Worm (Caenorhabditis elegans) whole organism, young adult: ENCODE data around the gene F52H2.5.

Experiments used
- B0019.2 ChIP-seq: fragments of 200-800 bp; sonication (Bioruptor generic); conservative IDR thresholded peaks from 2 replicates; pipeline ENCODE4 v1.3.6; 2022; ENCODE audit warnings: missing genetic modification reagents, missing genetic modification characterization, missing compliant biosample characterization
- B0336.3 ChIP-seq: fragments of 200-800 bp; sonication (Bioruptor generic); IDR thresholded peaks from 2 replicates; pipeline ENCODE4 v1.3.6; 2022; ENCODE audit warnings: missing genetic modification characterization, missing compliant biosample characterization
- C17E4.6 ChIP-seq: fragments of 200-800 bp; sonication (Bioruptor generic); IDR thresholded peaks from 2 replicates; pipeline ENCODE4 v1.3.6; 2022; ENCODE audit warnings: missing genetic modification reagents, missing genetic modification characterization, missing compliant biosample characterization
- D2030.7 ChIP-seq: fragments of 200-800 bp; sonication (Bioruptor generic); IDR thresholded peaks from 2 replicates; pipeline ENCODE4 v1.3.6; 2022; ENCODE audit warnings: missing genetic modification reagents, missing genetic modification characterization, missing compliant biosample characterization
- F55B11.4 ChIP-seq: sonication (generic microtip); optimal IDR thresholded peaks from 2 replicates; lab custom pipeline; 2016; ENCODE audit warnings: missing compliant biosample characterization, missing genetic modification characterization, borderline replicate concordance; ENCODE audit not compliant: insufficient read depth
- K12H6.12 ChIP-seq: fragments of 200-800 bp; sonication (Bioruptor generic); optimal IDR thresholded peaks from 2 replicates; lab custom pipeline; 2018; ENCODE audit warnings: mild to moderate bottlenecking, missing genetic modification characterization, missing compliant biosample characterization
- T07F8.4 ChIP-seq: sonication (generic microtip); optimal IDR thresholded peaks from 2 replicates; lab custom pipeline; 2016; ENCODE audit warnings: mild to moderate bottlenecking, missing genetic modification characterization, moderate library complexity, missing compliant biosample characterization
- Y53F4B.3 ChIP-seq: fragments of 200-800 bp; sonication (Bioruptor generic); IDR thresholded peaks from 2 replicates; pipeline ENCODE4 v1.3.6; 2022; ENCODE audit warnings: missing genetic modification reagents, missing genetic modification characterization, missing compliant biosample characterization
- Y56A3A.18 ChIP-seq: fragments of 200-800 bp; sonication (Bioruptor generic); IDR thresholded peaks from 2 replicates; pipeline ENCODE4 v1.3.6; 2022; ENCODE audit warnings: missing genetic modification reagents, missing genetic modification characterization, missing compliant biosample characterization
- attf-3 ChIP-seq: fragments of 200-800 bp; sonication (Bioruptor generic); conservative IDR thresholded peaks from 2 replicates; pipeline ENCODE4 v1.3.6; 2022; ENCODE audit warnings: missing genetic modification reagents, missing genetic modification characterization, missing compliant biosample characterization
- ccch-3 ChIP-seq: fragments of 200-800 bp; sonication (Bioruptor generic); optimal IDR thresholded peaks from 2 replicates; lab custom pipeline; 2018; ENCODE audit warnings: mild to moderate bottlenecking, missing genetic modification characterization, missing compliant biosample characterization
- cebp-1 ChIP-seq, 2 experiments: fragments of 200-800 bp in 1 of 2; sonication (Bioruptor generic) in 1 of 2; sonication (generic microtip) in 1 of 2; IDR thresholded peaks in 1 of 2; optimal IDR thresholded peaks in 1 of 2; 2 replicates each; pipeline versions ENCODE4 v1.3.6 to Lab custom; 2017 to 2022; ENCODE audit warnings: missing compliant biosample characterization in 2 of 2, missing genetic modification characterization in 2 of 2, mild to moderate bottlenecking in 1 of 2, missing genetic modification reagents in 1 of 2, moderate library complexity in 1 of 2
- cebp-2 ChIP-seq: fragments of 200-800 bp; sonication (Bioruptor generic); IDR thresholded peaks from 2 replicates; pipeline ENCODE4 v1.3.6; 2022; ENCODE audit warnings: missing genetic modification characterization, missing compliant biosample characterization
- ceh-100 ChIP-seq: fragments of 200-800 bp; sonication (Bioruptor generic); IDR thresholded peaks from 2 replicates; pipeline ENCODE4 v1.3.6; 2022; ENCODE audit warnings: missing genetic modification reagents, missing genetic modification characterization, missing compliant biosample characterization
- ceh-27 ChIP-seq: fragments of 200-800 bp; sonication (Bioruptor generic); optimal IDR thresholded peaks from 2 replicates; lab custom pipeline; 2018; ENCODE audit warnings: mild to moderate bottlenecking, missing genetic modification characterization, moderate library complexity, missing compliant biosample characterization
- ceh-40 ChIP-seq: fragments of 200-800 bp; sonication (Bioruptor generic); IDR thresholded peaks from 2 replicates; pipeline ENCODE4 v1.3.6; 2022; ENCODE audit warnings: missing genetic modification characterization, missing compliant biosample characterization
- dox-1 ChIP-seq: fragments of 200-800 bp; sonication (Bioruptor generic); IDR thresholded peaks from 2 replicates; pipeline ENCODE4 v1.3.6; 2022; ENCODE audit warnings: missing genetic modification reagents, missing genetic modification characterization, missing compliant biosample characterization
- dpl-1 ChIP-seq: fragments of 150-350 bp; optimal IDR thresholded peaks from 2 replicates; lab custom pipeline; 2014; ENCODE audit warnings: missing biosample characterization, missing genetic modification reagents, missing genetic modification characterization
- efl-1 ChIP-seq: fragments of 150-350 bp; optimal IDR thresholded peaks from 2 replicates; lab custom pipeline; 2014; ENCODE audit warnings: missing biosample characterization, missing genetic modification reagents, missing genetic modification characterization
- egl-18 ChIP-seq: fragments of 200-800 bp; sonication (Bioruptor generic); IDR thresholded peaks from 2 replicates; pipeline ENCODE4 v1.3.6; 2022; ENCODE audit warnings: missing genetic modification reagents, missing genetic modification characterization, missing compliant biosample characterization
- egrh-3 ChIP-seq: fragments of 200-800 bp; sonication (Bioruptor generic); IDR thresholded peaks from 2 replicates; pipeline ENCODE4 v1.3.6; 2022; ENCODE audit warnings: missing genetic modification reagents, missing genetic modification characterization, missing compliant biosample characterization
- hlh-12 ChIP-seq: sonication (generic microtip); optimal IDR thresholded peaks from 2 replicates; lab custom pipeline; 2016; ENCODE audit warnings: missing genetic modification characterization, missing compliant biosample characterization
- hlh-26 ChIP-seq: fragments of 200-800 bp; sonication (Bioruptor generic); conservative IDR thresholded peaks from 2 replicates; pipeline ENCODE4 v1.3.6; 2022; ENCODE audit warnings: missing genetic modification reagents, missing genetic modification characterization, missing compliant biosample characterization
- hmg-1.2 ChIP-seq: fragments of 200-800 bp; sonication (Bioruptor generic); IDR thresholded peaks from 2 replicates; pipeline ENCODE4 v1.3.6; 2022; ENCODE audit warnings: missing genetic modification reagents, missing genetic modification characterization, missing compliant biosample characterization
- let-526 ChIP-seq: fragments of 200-800 bp; sonication (Bioruptor generic); IDR thresholded peaks from 2 replicates; pipeline ENCODE4 v1.3.6; 2022; ENCODE audit warnings: missing genetic modification reagents, missing genetic modification characterization, missing compliant biosample characterization
- lin-26 ChIP-seq: fragments of 200-800 bp; sonication (Bioruptor generic); IDR thresholded peaks from 2 replicates; pipeline ENCODE4 v1.3.6; 2022; ENCODE audit warnings: missing genetic modification reagents, missing genetic modification characterization, missing compliant biosample characterization
- lin-35 ChIP-seq, 3 experiments: fragments of 150-350 bp in 2 of 3; sonication (generic microtip) in 1 of 3; optimal IDR thresholded peaks; 2 replicates each; lab custom pipeline; 2014 to 2018; ENCODE audit warnings: missing biosample characterization in 3 of 3, missing genetic modification characterization in 3 of 3, missing genetic modification reagents in 3 of 3
- lin-54 ChIP-seq: fragments of 200-800 bp; sonication (Bioruptor generic); optimal IDR thresholded peaks from 2 replicates; lab custom pipeline; 2018; ENCODE audit warnings: mild to moderate bottlenecking, missing genetic modification characterization, missing compliant biosample characterization
- lsy-27 ChIP-seq: sonication (generic microtip); optimal IDR thresholded peaks from 2 replicates; lab custom pipeline; 2017; ENCODE audit warnings: missing genetic modification characterization, mild to moderate bottlenecking, missing compliant biosample characterization, antibody characterized with exemption, missing genotype, borderline replicate concordance; ENCODE audit not compliant: insufficient read depth
- madf-3 ChIP-seq: fragments of 200-800 bp; sonication (Bioruptor generic); IDR thresholded peaks from 2 replicates; pipeline ENCODE4 v1.3.6; 2022; ENCODE audit warnings: missing genetic modification reagents, missing genetic modification characterization, missing compliant biosample characterization
- nfya-1 ChIP-seq: sonication (generic microtip); optimal IDR thresholded peaks from 2 replicates; lab custom pipeline; 2017; ENCODE audit warnings: antibody characterized with exemption, missing compliant biosample characterization, missing genetic modification characterization, borderline replicate concordance; ENCODE audit not compliant: insufficient read depth
- nfya-2 ChIP-seq: fragments of 200-800 bp; sonication (Bioruptor generic); IDR thresholded peaks from 2 replicates; pipeline ENCODE4 v1.3.6; 2022; ENCODE audit warnings: missing genetic modification reagents, missing genetic modification characterization, missing compliant biosample characterization
- nhr-120 ChIP-seq: fragments of 200-800 bp; sonication (Bioruptor generic); IDR thresholded peaks from 2 replicates; pipeline ENCODE4 v1.3.6; 2022; ENCODE audit warnings: missing genetic modification characterization, missing compliant biosample characterization
- nhr-90 ChIP-seq: sonication (generic microtip); optimal IDR thresholded peaks from 2 replicates; lab custom pipeline; 2016; ENCODE audit warnings: missing genotype, mild to moderate bottlenecking, missing genetic modification characterization, missing compliant biosample characterization
- rec-8 ChIP-seq, 2 experiments: sonication (generic microtip); optimal IDR thresholded peaks; 2 replicates each; lab custom pipeline; 2016; ENCODE audit warnings: mild to moderate bottlenecking in 2 of 2, missing genetic modification characterization in 2 of 2, missing genetic modification reagents in 2 of 2, missing genotype in 2 of 2, missing biosample characterization in 1 of 2, missing compliant biosample characterization in 1 of 2, moderate library complexity in 1 of 2
- snpc-3.4 ChIP-seq: sonication (generic microtip); optimal IDR thresholded peaks from 2 replicates; lab custom pipeline; 2017; ENCODE audit warnings: missing genetic modification characterization, mild to moderate bottlenecking, missing compliant biosample characterization, antibody characterized with exemption, moderate library complexity, missing genotype, missing genetic modification reagents
- snpc-4 ChIP-seq, 5 experiments: fragments of 150-350 bp in 1 of 5; sonication (generic microtip) in 4 of 5; optimal IDR thresholded peaks; 2 replicates each; lab custom pipeline; 2014 to 2018; ENCODE audit warnings: missing genetic modification characterization in 5 of 5, missing biosample characterization in 3 of 5, antibody characterized with exemption in 2 of 5, mild to moderate bottlenecking in 2 of 5, missing compliant biosample characterization in 2 of 5, missing genotype in 2 of 5, moderate library complexity in 2 of 5, missing genetic modification reagents in 1 of 5
- somi-1 ChIP-seq: fragments of 200-800 bp; sonication (Bioruptor generic); optimal IDR thresholded peaks from 2 replicates; lab custom pipeline; 2018; ENCODE audit warnings: mild to moderate bottlenecking, missing genetic modification characterization, missing compliant biosample characterization
- tbx-9 ChIP-seq: sonication (generic microtip); optimal IDR thresholded peaks from 2 replicates; lab custom pipeline; 2016; ENCODE audit warnings: borderline replicate concordance, missing genetic modification characterization, inconsistent platforms, missing compliant biosample characterization
- unc-130 ChIP-seq: sonication (generic microtip); optimal IDR thresholded peaks from 2 replicates; lab custom pipeline; 2016; ENCODE audit warnings: missing genetic modification reagents, missing genetic modification characterization, missing compliant biosample characterization
- zim-3 ChIP-seq: sonication (generic microtip); optimal IDR thresholded peaks from 2 replicates; lab custom pipeline; 2017; ENCODE audit warnings: mild to moderate bottlenecking, missing genetic modification characterization, moderate library complexity, missing compliant biosample characterization
- ztf-18 ChIP-seq: sonication (generic microtip); optimal IDR thresholded peaks from 2 replicates; lab custom pipeline; 2016; ENCODE audit warnings: missing genotype, mild to moderate bottlenecking, missing genetic modification characterization, missing compliant biosample characterization
- ztf-28 ChIP-seq: fragments of 200-800 bp; sonication (Bioruptor generic); IDR thresholded peaks from 2 replicates; pipeline ENCODE4 v1.3.6; 2022; ENCODE audit warnings: missing genetic modification reagents, missing genetic modification characterization, missing compliant biosample characterization

The F52H2.5 gene

ce11 chrX:2536246-2536772 is 23.6 kb downstream of the F52H2.5 start (continued):
- TF ChIP-seq somi-1 (peak; percentile 18), Y53F4B.3 (GFP tag; lab: Robert Waterston, UW) (no peak), snpc-4 (GFP tag; optimal IDR thresholded peaks at IDR 0.05; lab: Kevin White, UChicago) (no peak), snpc-4 (tag; optimal IDR thresholded peaks at IDR 0.05; lab: Kevin White, UChicago) (peak in 2 of 4 experiments; percentile 4 to 15), K12H6.12 (peak; percentile 83), tbx-9 (no peak), egrh-3 (GFP tag; lab: Robert Waterston, UW) (peak; percentile 71), ceh-40 (GFP tag; lab: Robert Waterston, UW) (no peak), ztf-18 (tag; lab: Kevin White, UChicago) (no peak), hmg-1.2 (peak; percentile 53; the same call in 1 of the 2 replicates), Y56A3A.18 (GFP tag; lab: Robert Waterston, UW) (no peak), lin-35 (GFP tag; optimal IDR thresholded peaks at IDR 0.05; lab: Kevin White, UChicago) (peak in 1 of 3 experiments; percentile 3), B0336.3 (GFP tag; lab: Robert Waterston, UW) (0 out of 2 replicates have a peak, but pooled peaks have one; percentile 19)

- TF ChIP-seq nfya-1 (tag; lab: Kevin White, UChicago) (no peak), B0019.2 (no peak), egl-18 (GFP tag; lab: Robert Waterston, UW) (no peak), unc-130 (GFP tag; lab: Kevin White, UChicago) (no peak), madf-3 (GFP tag; lab: Robert Waterston, UW) (no peak), cebp-2 (GFP tag; lab: Robert Waterston, UW) (no peak)
These were observed 27.5 kb downstream of the F52H2.5 start, which contains the start of gene tbc-12 for ce11 chrX:2532357-2532756. tbc-12 (minus strand) TSS chrX:2532457.

- TF ChIP-seq lin-54 (GFP tag; lab: Kevin White, UChicago), result peak; percentile 44
- TF ChIP-seq hlh-12 (tag; lab: Kevin White, UChicago), result no peak
- TF ChIP-seq D2030.7 (GFP tag; lab: Robert Waterston, UW), result peak; percentile 58
- 0 out of 2 replicates have a peak, but pooled peaks have one; percentile 20 for TF ChIP-seq ceh-100
- TF ChIP-seq ztf-28 (GFP tag; lab: Robert Waterston, UW), result 0 out of 2 replicates have a peak, but pooled peaks have one; percentile 42
- TF ChIP-seq dpl-1 (GFP tag; lab: Kevin White, UChicago), result no peak
- TF ChIP-seq dox-1 (GFP tag; lab: Robert Waterston, UW), result peak; percentile 66; the same call in 1 of the 2 replicates
- TF ChIP-seq ceh-27, result no peak
- peak; percentile 58 for TF ChIP-seq T07F8.4 (tag; lab: Kevin White, UChicago)
- TF ChIP-seq hlh-26 (GFP tag; lab: Robert Waterston, UW), result no peak
- TF ChIP-seq lin-26 (GFP tag; lab: Robert Waterston, UW), result peak; percentile 82
- 0 out of 2 replicates have a peak, but pooled peaks have one; percentile 67 for TF ChIP-seq nfya-2
- no peak for TF ChIP-seq efl-1 (GFP tag; lab: Kevin White, UChicago)
- TF ChIP-seq nhr-120 (GFP tag; lab: Robert Waterston, UW), result no peak
- no peak for TF ChIP-seq madf-3 (GFP tag; lab: Robert Waterston, UW)
- peak; percentile 33 to 35 for TF ChIP-seq rec-8 (tag; optimal IDR thresholded peaks at IDR 0.05; lab: Kevin White, UChicago)
- no peak for TF ChIP-seq snpc-3.4 (tag; lab: Kevin White, UChicago)
- TF ChIP-seq F55B11.4 (tag; lab: Kevin White, UChicago), result no peak
- no peak for TF ChIP-seq let-526
- no peak for TF ChIP-seq C17E4.6
- TF ChIP-seq lsy-27 (tag; lab: Kevin White, UChicago), result no peak
- TF ChIP-seq zim-3, result peak; percentile 68
- peak; percentile 66 for TF ChIP-seq nhr-90 (tag; lab: Kevin White, UChicago)
- peak in 1 of 3 experiments; percentile 16 for TF ChIP-seq lin-35 (GFP tag; optimal IDR thresholded peaks at IDR 0.05; lab: Kevin White, UChicago)
- peak; percentile 30; the same call in 1 of the 2 replicates for TF ChIP-seq cebp-1 (GFP tag; IDR thresholded peaks at IDR 0.05; lab: Robert Waterston, UW)
- TF ChIP-seq cebp-1 (tag; optimal IDR thresholded peaks at IDR 0.05; lab: Kevin White, UChicago), result peak; percentile 57
- TF ChIP-seq ccch-3 (GFP tag; lab: Kevin White, UChicago), result no peak
- TF ChIP-seq attf-3 (GFP tag; lab: Robert Waterston, UW), result no peak
These were observed 28.6 kb downstream of the F52H2.5 start for ce11 chrX:2531276-2531675.
